Fruit fly (Drosophila melanogaster) whole organism, embryonic: ENCODE data around the gene CG43051.
A peak's percentile ranks its signal among the peaks of the same experiment; 100 is the strongest.

Experiments used
- Atf6 ChIP-seq: fragments of 200-800 bp; sonication (Bioruptor generic); IDR thresholded peaks from 2 replicates; pipeline ENCODE4 v1.3.6; 2022; ENCODE audit warnings: missing biosample characterization, missing genetic modification characterization
- Bgb ChIP-seq: fragments of 200-800 bp; sonication (Bioruptor generic); IDR thresholded peaks from 2 replicates; pipeline ENCODE4 v1.3.6; 2022; ENCODE audit warnings: missing biosample characterization, missing genetic modification characterization; ENCODE audit not compliant: partially characterized antibody
- Blimp-1 ChIP-seq: fragments of 200-800 bp; sonication (Bioruptor generic); optimal IDR thresholded peaks from 3 replicates; lab custom pipeline; 2018; ENCODE audit warnings: missing biosample characterization, missing genetic modification characterization, mild to moderate bottlenecking, moderate library complexity, missing genetic modification reagents
- CG11085 ChIP-seq: fragments of 200-800 bp; sonication (Bioruptor generic); IDR thresholded peaks from 2 replicates; pipeline ENCODE4 v1.3.6; 2022; ENCODE audit warnings: missing biosample characterization, missing genetic modification characterization
- CG11456 ChIP-seq: fragments of 200-800 bp; sonication (Bioruptor generic); IDR thresholded peaks from 3 replicates; pipeline ENCODE4 v1.3.6; 2022; ENCODE audit warnings: missing biosample characterization, missing genetic modification characterization
- CG12104 ChIP-seq: fragments of 200-800 bp; sonication (Bioruptor generic); optimal IDR thresholded peaks from 3 replicates; lab custom pipeline; 2016; ENCODE audit warnings: missing biosample characterization, missing genetic modification characterization
- CG12391 ChIP-seq: fragments of 200-800 bp; sonication (Bioruptor generic); optimal IDR thresholded peaks from 3 replicates; lab custom pipeline; 2018; ENCODE audit warnings: missing biosample characterization, mild to moderate bottlenecking, missing genetic modification characterization, moderate library complexity
- CG12942 ChIP-seq: fragments of 200-800 bp; sonication (Bioruptor generic); optimal IDR thresholded peaks from 3 replicates; lab custom pipeline; 2016; ENCODE audit warnings: missing biosample characterization, missing genetic modification characterization
- CG14014 ChIP-seq: fragments of 200-800 bp; sonication (Bioruptor generic); IDR thresholded peaks from 2 replicates; pipeline ENCODE4 v1.3.6; 2022; ENCODE audit warnings: missing biosample characterization, missing genetic modification characterization
- CG17361 ChIP-seq: fragments of 200-800 bp; sonication (Bioruptor generic); IDR thresholded peaks from 3 replicates; pipeline ENCODE4 v1.3.6; 2022; ENCODE audit warnings: missing biosample characterization, missing genetic modification characterization
- CG17912 ChIP-seq: fragments of 200-800 bp; sonication (Bioruptor generic); optimal IDR thresholded peaks from 2 replicates; lab custom pipeline; 2018; ENCODE audit warnings: missing biosample characterization, mild to moderate bottlenecking, missing genetic modification characterization
- CG1832 ChIP-seq: fragments of 200-800 bp; sonication (Bioruptor generic); optimal IDR thresholded peaks from 2 replicates; lab custom pipeline; 2017; ENCODE audit warnings: missing biosample characterization, mild to moderate bottlenecking, missing genetic modification characterization, inconsistent platforms
- CG2120 ChIP-seq: fragments of 200-800 bp; sonication (Bioruptor generic); optimal IDR thresholded peaks from 3 replicates; lab custom pipeline; 2016; ENCODE audit warnings: missing biosample characterization, missing genetic modification characterization
- CG2712 ChIP-seq: fragments of 200-800 bp; optimal IDR thresholded peaks from 3 replicates; lab custom pipeline; 2019; ENCODE audit warnings: missing biosample characterization, mild to moderate bottlenecking, missing genetic modification characterization, moderate library complexity
- CG32532 ChIP-seq: fragments of 200-800 bp; sonication (Bioruptor generic); IDR thresholded peaks from 2 replicates; pipeline ENCODE4 v1.3.6; 2022; ENCODE audit warnings: missing biosample characterization, missing genetic modification characterization
- CG3847 ChIP-seq: fragments of 200-800 bp; sonication (Bioruptor generic); IDR thresholded peaks from 2 replicates; pipeline ENCODE4 v1.3.6; 2022; ENCODE audit warnings: missing biosample characterization, missing genetic modification characterization
- CG43689 ChIP-seq: fragments of 200-800 bp; sonication (Bioruptor generic); IDR thresholded peaks from 2 replicates; pipeline ENCODE4 v1.3.6; 2022; ENCODE audit warnings: missing biosample characterization, missing genetic modification characterization
- CG6689 ChIP-seq: fragments of 200-800 bp; sonication (Bioruptor generic); IDR thresholded peaks from 2 replicates; pipeline ENCODE4 v1.3.6; 2022; ENCODE audit warnings: missing biosample characterization, missing genetic modification characterization
- CG7357 ChIP-seq: fragments of 200-800 bp; sonication (Bioruptor generic); IDR thresholded peaks from 3 replicates; pipeline ENCODE4 v1.3.6; 2022; ENCODE audit warnings: missing biosample characterization, missing genetic modification characterization
- CG7839 ChIP-seq: fragments of 200-800 bp; sonication (Bioruptor generic); optimal IDR thresholded peaks from 3 replicates; lab custom pipeline; 2018; ENCODE audit warnings: missing biosample characterization, mild to moderate bottlenecking, missing genetic modification characterization, moderate library complexity
- CG7987 ChIP-seq: fragments of 200-800 bp; sonication (Bioruptor generic); optimal IDR thresholded peaks from 2 replicates; lab custom pipeline; 2018; ENCODE audit warnings: missing biosample characterization, mild to moderate bottlenecking, missing genetic modification characterization, moderate library complexity
- CG8281 ChIP-seq: fragments of 200-800 bp; sonication (Bioruptor generic); optimal IDR thresholded peaks from 2 replicates; lab custom pipeline; 2018; ENCODE audit warnings: missing biosample characterization, mild to moderate bottlenecking, missing genetic modification characterization, moderate library complexity
- CG9932 ChIP-seq: fragments of 200-800 bp; sonication (Bioruptor generic); IDR thresholded peaks from 2 replicates; pipeline ENCODE4 v1.3.6; 2022; ENCODE audit warnings: missing biosample characterization, missing genetic modification characterization
- D19B ChIP-seq: fragments of 200-800 bp; sonication (Bioruptor generic); optimal IDR thresholded peaks from 2 replicates; lab custom pipeline; 2017; ENCODE audit warnings: missing biosample characterization, mild to moderate bottlenecking, missing genetic modification characterization
- Hr3 ChIP-seq: fragments of 200-800 bp; sonication (Bioruptor generic); optimal IDR thresholded peaks from 3 replicates; lab custom pipeline; 2016; ENCODE audit warnings: missing biosample characterization, missing genetic modification characterization
- Hr39 ChIP-seq: fragments of >200 bp; optimal IDR thresholded peaks from 2 replicates; lab custom pipeline; 2017
- Oli ChIP-seq: fragments of 200-800 bp; sonication (Bioruptor generic); optimal IDR thresholded peaks from 2 replicates; lab custom pipeline; 2018; ENCODE audit warnings: missing biosample characterization, mild to moderate bottlenecking, missing genetic modification characterization, moderate library complexity
- al ChIP-seq: fragments of 200-800 bp; sonication (Bioruptor generic); IDR thresholded peaks from 2 replicates; pipeline ENCODE4 v1.3.6; 2022; ENCODE audit warnings: missing biosample characterization, missing genetic modification characterization
- ap ChIP-seq: fragments of 200-800 bp; sonication (Bioruptor generic); IDR thresholded peaks from 2 replicates; pipeline ENCODE4 v1.3.6; 2022; ENCODE audit warnings: missing biosample characterization, missing genetic modification characterization
- bsh ChIP-seq, 2 experiments: fragments of 200-800 bp; sonication (Bioruptor generic); optimal IDR thresholded peaks; 2 replicates each; lab custom pipeline; 2017 to 2018; ENCODE audit warnings: mild to moderate bottlenecking in 2 of 2, missing biosample characterization in 2 of 2, missing genetic modification characterization in 2 of 2, moderate library complexity in 1 of 2
- cad ChIP-seq: fragments of >200 bp; optimal IDR thresholded peaks from 2 replicates; lab custom pipeline; 2017; ENCODE audit warnings: missing biosample characterization, missing genetic modification characterization
- chinmo ChIP-seq: fragments of 200-800 bp; sonication (Bioruptor generic); IDR thresholded peaks from 4 replicates; pipeline ENCODE4 v1.3.6; 2022; ENCODE audit warnings: missing biosample characterization, missing genetic modification characterization; ENCODE audit not compliant: partially characterized antibody
- ci ChIP-seq: fragments of 200-800 bp; sonication (Bioruptor generic); IDR thresholded peaks from 3 replicates; pipeline ENCODE4 v1.3.6; 2022; ENCODE audit warnings: missing biosample characterization, missing genetic modification characterization
- dmrt99B ChIP-seq: fragments of 200-800 bp; sonication (Bioruptor generic); optimal IDR thresholded peaks from 2 replicates; lab custom pipeline; 2018; ENCODE audit warnings: missing biosample characterization, mild to moderate bottlenecking, missing genetic modification characterization, moderate library complexity
- dpn ChIP-seq, 2 experiments: fragments of 200-800 bp; sonication (Bioruptor generic); optimal IDR thresholded peaks; 3 replicates each; lab custom pipeline; 2016; ENCODE audit warnings: missing biosample characterization in 2 of 2, missing genetic modification characterization in 2 of 2
- ewg ChIP-seq: fragments of 200-800 bp; sonication (Bioruptor generic); optimal IDR thresholded peaks from 3 replicates; lab custom pipeline; 2017; ENCODE audit warnings: mild to moderate bottlenecking, missing biosample characterization, missing genetic modification reagents, missing genetic modification characterization
- fd3F ChIP-seq: fragments of 200-800 bp; sonication (Bioruptor generic); optimal IDR thresholded peaks from 2 replicates; lab custom pipeline; 2018; ENCODE audit warnings: missing biosample characterization, mild to moderate bottlenecking, missing genetic modification characterization, moderate library complexity
- gem ChIP-seq: fragments of 200-800 bp; sonication (Bioruptor generic); optimal IDR thresholded peaks from 2 replicates; lab custom pipeline; 2019; ENCODE audit warnings: missing biosample characterization, mild to moderate bottlenecking, missing genetic modification characterization, moderate library complexity
- lab ChIP-seq: fragments of 200-800 bp; sonication (Bioruptor generic); optimal IDR thresholded peaks from 3 replicates; lab custom pipeline; 2017; ENCODE audit warnings: missing biosample characterization, missing genetic modification characterization, mild to moderate bottlenecking, moderate library complexity, missing genetic modification reagents
- lbe ChIP-seq: fragments of 200-800 bp; sonication (Bioruptor generic); optimal IDR thresholded peaks from 2 replicates; lab custom pipeline; 2016; ENCODE audit warnings: missing biosample characterization, mild to moderate bottlenecking, missing genetic modification characterization
- nmo ChIP-seq: fragments of 200-800 bp; sonication (Bioruptor generic); optimal IDR thresholded peaks from 2 replicates; lab custom pipeline; 2018; ENCODE audit warnings: missing biosample characterization, mild to moderate bottlenecking, missing genetic modification characterization, moderate library complexity
- onecut ChIP-seq: fragments of 200-800 bp; sonication (Bioruptor generic); IDR thresholded peaks from 2 replicates; pipeline ENCODE4 v1.3.6; 2022; ENCODE audit warnings: missing biosample characterization, missing genetic modification characterization
- phol ChIP-seq: fragments of 200-800 bp; sonication (Bioruptor generic); optimal IDR thresholded peaks from 3 replicates; lab custom pipeline; 2018; ENCODE audit warnings: missing biosample characterization, mild to moderate bottlenecking, missing genetic modification characterization, moderate library complexity
- rib ChIP-seq: fragments of 200-800 bp; sonication (Bioruptor generic); IDR thresholded peaks from 2 replicates; pipeline ENCODE4 v1.3.6; 2022; ENCODE audit warnings: missing biosample characterization, missing genetic modification characterization
- sens ChIP-seq: fragments of 200-800 bp; sonication (Bioruptor generic); peaks from one replicate; lab custom pipeline; 2016; ENCODE audit warnings: missing biosample characterization, missing genetic modification characterization
- tap ChIP-seq: fragments of 200-800 bp; optimal IDR thresholded peaks from 3 replicates; lab custom pipeline; 2019; ENCODE audit warnings: missing biosample characterization, mild to moderate bottlenecking, missing genetic modification characterization, moderate library complexity
- tup ChIP-seq: fragments of 200-800 bp; sonication (Bioruptor generic); optimal IDR thresholded peaks from 2 replicates; lab custom pipeline; 2016; ENCODE audit warnings: missing biosample characterization, mild to moderate bottlenecking, missing genetic modification characterization, moderate library complexity
- twi ChIP-seq: fragments of 200-800 bp; optimal IDR thresholded peaks from 2 replicates; lab custom pipeline; 2019; ENCODE audit warnings: missing biosample characterization, mild to moderate bottlenecking, missing genetic modification characterization, moderate library complexity

Gene CG43051

dm6 chr2L:12529949-12530849 lies 22.5 kb downstream of the CG43051 start (continued):
- TF ChIP-seq CG2120 (GFP tag; lab: Kevin White, UChicago) (no peak), D19B (GFP tag; lab: Kevin White, UChicago) (peak; percentile 68), CG43689 (GFP tag; lab: Robert Waterston, UW) (no peak), CG17912 (GFP tag; lab: Kevin White, UChicago) (no peak), onecut (GFP tag; lab: Robert Waterston, UW) (no peak), rib (GFP tag; lab: Robert Waterston, UW) (0 out of 2 replicates have a peak, but pooled peaks have one; percentile 39), CG3847 (GFP tag; lab: Robert Waterston, UW) (0 out of 2 replicates have a peak, but pooled peaks have one; percentile 12), chinmo (GFP tag; lab: Robert Waterston, UW) (peak; percentile 64; the same call in 1 of the 4 replicates), CG9932 (0 out of 2 replicates have a peak, but pooled peaks have one; percentile 27), CG11085 (GFP tag; lab: Robert Waterston, UW) (no peak), Hr39 (lab: Kevin White, UChicago) (no peak), Bgb (no peak), al (GFP tag; lab: Robert Waterston, UW) (no peak), CG12391 (tag; lab: Kevin White, UChicago) (peak; percentile 36), CG6689 (GFP tag; lab: Robert Waterston, UW) (peak; percentile 47; the same call in 1 of the 2 replicates), CG14014 (peak; percentile 26; the same call in 1 of the 2 replicates), lbe (no peak), sens (GFP tag; lab: Kevin White, UChicago) (no peak), Oli (tag; lab: Kevin White, UChicago) (peak; percentile 23), CG11456 (GFP tag; lab: Robert Waterston, UW) (no peak), CG7987 (peak; percentile 18), Blimp-1 (GFP tag; lab: Kevin White, UChicago) (no peak), CG2712 (tag; lab: Kevin White, UChicago) (peak; percentile 48), Hr3 (GFP tag; lab: Kevin White, UChicago) (peak; percentile 3), ci (no peak), CG8281 (tag; lab: Kevin White, UChicago) (no peak), dpn (GFP tag; optimal IDR thresholded peaks at IDR 0.05; lab: Kevin White, UChicago) (peak in 1 of 2 experiments; percentile 3), cad (GFP tag; lab: Kevin White, UChicago) (no peak), CG12942 (GFP tag; lab: Kevin White, UChicago) (no peak), tup (no peak), CG17361 (peak; percentile 52; the same call in 1 of the 3 replicates), twi (tag; lab: Kevin White, UChicago) (no peak), CG32532 (GFP tag; lab: Robert Waterston, UW) (peak; percentile 19; the same call in 1 of the 2 replicates), tap (tag; lab: Kevin White, UChicago) (no peak), CG12104 (GFP tag; lab: Kevin White, UChicago) (no peak), phol (tag; lab: Kevin White, UChicago) (peak; percentile 49), lab (GFP tag; lab: Kevin White, UChicago) (peak; percentile 14), CG7357 (GFP tag; lab: Robert Waterston, UW) (no peak), ewg (GFP tag; lab: Kevin White, UChicago) (no peak), dmrt99B (tag; lab: Kevin White, UChicago) (peak; percentile 59), nmo (GFP tag; lab: Kevin White, UChicago) (peak; percentile 2), CG7839 (tag; lab: Kevin White, UChicago) (peak; percentile 39), Atf6 (GFP tag; lab: Robert Waterston, UW) (peak; percentile 34; the same call in 1 of the 2 replicates), ap (GFP tag; lab: Robert Waterston, UW) (no peak), bsh (GFP tag; optimal IDR thresholded peaks at IDR 0.05; lab: Kevin White, UChicago) (peak in 1 of 2 experiments; percentile 36), CG1832 (GFP tag; lab: Kevin White, UChicago) (no peak), gem (tag; lab: Kevin White, UChicago) (peak; percentile 68), fd3F (GFP tag; lab: Kevin White, UChicago) (no peak)
